Worm (Caenorhabditis elegans) whole organism, L1 larva: ENCODE results near the gene eftu-2.

Experiments used
- aly-2 ChIP-seq: fragments of 150-350 bp; optimal IDR thresholded peaks from 2 replicates; lab custom pipeline; 2014; ENCODE audit warnings: missing biosample characterization, missing genetic modification characterization
- ceh-63 ChIP-seq: fragments of 200-800 bp; sonication (Bioruptor generic); optimal IDR thresholded peaks from 2 replicates; lab custom pipeline; 2018; ENCODE audit warnings: mild to moderate bottlenecking, missing genetic modification characterization, missing compliant biosample characterization
- grh-1 ChIP-seq: fragments of 200-800 bp; sonication (Bioruptor generic); IDR thresholded peaks from 2 replicates; pipeline ENCODE4 v1.3.6; 2022; ENCODE audit warnings: missing genetic modification reagents, missing genetic modification characterization, missing compliant biosample characterization
- mdl-1 ChIP-seq, 2 experiments: fragments of 150-350 bp; optimal IDR thresholded peaks; 2 replicates each; lab custom pipeline; 2014 to 2017; ENCODE audit warnings: missing biosample characterization in 2 of 2, missing genetic modification characterization in 2 of 2, inconsistent platforms in 1 of 2
- mef-2 ChIP-seq: fragments of 150-350 bp; optimal IDR thresholded peaks from 2 replicates; lab custom pipeline; 2014; ENCODE audit warnings: missing biosample characterization, missing genetic modification characterization
- mep-1 ChIP-seq: fragments of 150-350 bp; optimal IDR thresholded peaks from 2 replicates; lab custom pipeline; 2014; ENCODE audit warnings: missing biosample characterization, missing genetic modification characterization
- nhr-77 ChIP-seq: fragments of 150-350 bp; optimal IDR thresholded peaks from 2 replicates; lab custom pipeline; 2014; ENCODE audit warnings: missing biosample characterization, missing genetic modification characterization
- rnt-1 ChIP-seq: sonication (generic microtip); optimal IDR thresholded peaks from 2 replicates; lab custom pipeline; 2016; ENCODE audit warnings: mild to moderate bottlenecking, missing genetic modification characterization, moderate library complexity, missing compliant biosample characterization
- unc-62 ChIP-seq: fragments of 150-350 bp; optimal IDR thresholded peaks from 2 replicates; lab custom pipeline; 2014; ENCODE audit warnings: missing biosample characterization, missing genetic modification reagents, missing genetic modification characterization
- ztf-4 ChIP-seq: fragments of 150-350 bp; optimal IDR thresholded peaks from 2 replicates; lab custom pipeline; 2014; ENCODE audit warnings: missing biosample characterization, missing genetic modification characterization

DNA sequence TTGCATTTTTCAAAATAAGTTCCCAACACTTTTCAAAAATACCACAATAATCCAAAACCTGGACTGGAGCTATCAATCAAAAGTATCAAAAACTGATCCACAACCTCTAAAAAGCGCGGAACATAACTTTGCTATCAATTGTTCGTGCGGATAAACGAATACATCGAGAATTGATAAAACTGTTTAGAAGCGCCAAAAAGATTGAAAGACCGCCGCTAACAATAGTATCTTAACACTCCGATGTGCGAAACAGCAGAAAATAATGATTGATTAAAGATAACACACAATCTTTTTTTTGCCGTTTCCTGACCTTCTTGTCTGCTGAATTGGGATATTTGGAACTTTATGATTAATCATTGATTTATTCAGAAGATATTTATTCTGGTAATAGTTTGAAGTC, 19.1 kb downstream of the eftu-2 start, which contains the start of gene tbx-7:
- TF ChIP-seq ztf-4 (tag; lab: Kevin White, UChicago) (no peak), aly-2 (tag; lab: Kevin White, UChicago) (no peak), mep-1 (tag; lab: Kevin White, UChicago) (no peak), grh-1 (GFP tag; lab: Robert Waterston, UW) (no peak), mdl-1 (tag; optimal IDR thresholded peaks at IDR 0.05; lab: Kevin White, UChicago) (no peak), ceh-63 (GFP tag; lab: Kevin White, UChicago) (no peak), mef-2 (no peak), rnt-1 (tag; lab: Kevin White, UChicago) (no peak), unc-62 (GFP tag; lab: Kevin White, UChicago) (no peak), nhr-77 (tag; lab: Kevin White, UChicago) (no peak)
